Fruit fly (Drosophila melanogaster) whole organism, prepupa: ENCODE results near the gene Sema5c.
A peak's percentile ranks its signal among the peaks of the same experiment; 100 is the strongest.

ENCODE experiments used
- Blimp-1 ChIP-seq: fragments of 200-800 bp; sonication (Bioruptor generic); optimal IDR thresholded peaks from 3 replicates; lab custom pipeline; 2017; ENCODE audit warnings: missing biosample characterization, missing genetic modification characterization, mild to moderate bottlenecking, moderate library complexity, missing genetic modification reagents
- CG10631 ChIP-seq: fragments of 200-800 bp; sonication (Bioruptor generic); optimal IDR thresholded peaks from 2 replicates; lab custom pipeline; 2016; ENCODE audit warnings: missing biosample characterization, missing genetic modification characterization
- CG10669 ChIP-seq: fragments of 200-800 bp; sonication (Bioruptor generic); optimal IDR thresholded peaks from 3 replicates; lab custom pipeline; 2018; ENCODE audit warnings: missing biosample characterization, mild to moderate bottlenecking, missing genetic modification characterization, moderate library complexity
- CG11902 ChIP-seq: fragments of 200-800 bp; sonication (Bioruptor generic); optimal IDR thresholded peaks from 3 replicates; lab custom pipeline; 2016; ENCODE audit warnings: missing biosample characterization, missing genetic modification characterization
- CG15336 ChIP-seq: fragments of 200-800 bp; sonication (Bioruptor generic); IDR thresholded peaks from 2 replicates; pipeline ENCODE4 v1.3.6; 2022; ENCODE audit warnings: missing biosample characterization, missing genetic modification characterization
- CG1621 ChIP-seq: fragments of 200-800 bp; sonication (Bioruptor generic); optimal IDR thresholded peaks from 3 replicates; lab custom pipeline; 2018; ENCODE audit warnings: missing biosample characterization, mild to moderate bottlenecking, missing genetic modification characterization
- CG16779 ChIP-seq: fragments of 200-800 bp; sonication (Bioruptor generic); optimal IDR thresholded peaks from 3 replicates; lab custom pipeline; 2017; ENCODE audit warnings: missing biosample characterization, mild to moderate bottlenecking, missing genetic modification characterization
- CG31627 ChIP-seq: fragments of 200-800 bp; sonication (Bioruptor generic); optimal IDR thresholded peaks from 3 replicates; lab custom pipeline; 2016; ENCODE audit warnings: missing biosample characterization, missing genetic modification characterization
- CG34406 ChIP-seq: fragments of 200-800 bp; sonication (Bioruptor generic); optimal IDR thresholded peaks from 3 replicates; lab custom pipeline; 2016; ENCODE audit warnings: missing biosample characterization, missing genetic modification characterization
- CG3919 ChIP-seq: fragments of 200-800 bp; sonication (Bioruptor generic); optimal IDR thresholded peaks from 3 replicates; lab custom pipeline; 2016; ENCODE audit warnings: missing biosample characterization, missing genetic modification characterization
- CG6163 ChIP-seq: fragments of 200-800 bp; sonication (Bioruptor generic); IDR thresholded peaks from 3 replicates; pipeline ENCODE4 v1.3.6; 2022; ENCODE audit warnings: missing biosample characterization, missing genetic modification characterization
- CG6276 ChIP-seq: fragments of 200-800 bp; sonication (Bioruptor generic); optimal IDR thresholded peaks from 2 replicates; lab custom pipeline; 2017; ENCODE audit warnings: missing biosample characterization, mild to moderate bottlenecking, missing genetic modification characterization
- CG6808 ChIP-seq: fragments of 200-800 bp; sonication (Bioruptor generic); optimal IDR thresholded peaks from 3 replicates; lab custom pipeline; 2017; ENCODE audit warnings: missing biosample characterization, missing genetic modification characterization, mild to moderate bottlenecking, moderate library complexity, missing genetic modification reagents
- CG6854 ChIP-seq: fragments of 200-800 bp; sonication (Bioruptor generic); optimal IDR thresholded peaks from 2 replicates; lab custom pipeline; 2017; ENCODE audit warnings: missing biosample characterization, mild to moderate bottlenecking, missing genetic modification characterization
- CG7368 ChIP-seq: fragments of 200-800 bp; sonication (Bioruptor generic); optimal IDR thresholded peaks from 3 replicates; lab custom pipeline; 2016; ENCODE audit warnings: missing biosample characterization, missing genetic modification characterization
- CG8319 ChIP-seq: fragments of 200-800 bp; sonication (Bioruptor generic); optimal IDR thresholded peaks from 3 replicates; lab custom pipeline; 2016; ENCODE audit warnings: missing biosample characterization, missing genetic modification characterization
- CG9139 ChIP-seq: fragments of 200-800 bp; sonication (Bioruptor generic); optimal IDR thresholded peaks from 3 replicates; lab custom pipeline; 2017; ENCODE audit warnings: missing biosample characterization, mild to moderate bottlenecking, missing genetic modification characterization
- Eip75B ChIP-seq: fragments of 200-800 bp; sonication (Bioruptor generic); optimal IDR thresholded peaks from 3 replicates; lab custom pipeline; 2016; ENCODE audit warnings: missing biosample characterization, missing genetic modification characterization
- Eip78C ChIP-seq: fragments of 200-800 bp; sonication (Bioruptor generic); peaks from one replicate; lab custom pipeline; 2016; ENCODE audit warnings: missing biosample characterization, missing genetic modification characterization
- Ets21C ChIP-seq: fragments of 200-800 bp; sonication (Bioruptor generic); optimal IDR thresholded peaks from 3 replicates; lab custom pipeline; 2016; ENCODE audit warnings: missing biosample characterization, missing genetic modification characterization
- Ets96B ChIP-seq: fragments of 200-800 bp; optimal IDR thresholded peaks from 2 replicates; lab custom pipeline; 2019; ENCODE audit warnings: missing biosample characterization, mild to moderate bottlenecking, missing genetic modification characterization, moderate library complexity
- Gug ChIP-seq: fragments of 200-800 bp; sonication (Bioruptor generic); IDR thresholded peaks from 2 replicates; pipeline ENCODE4 v1.3.6; 2022; ENCODE audit warnings: missing biosample characterization, missing genetic modification characterization
- Hr39 ChIP-seq: fragments of 200-800 bp; sonication (Bioruptor generic); optimal IDR thresholded peaks from 2 replicates; lab custom pipeline; 2016; ENCODE audit warnings: missing biosample characterization, missing genetic modification characterization
- Hr4 ChIP-seq: fragments of 200-800 bp; sonication (Bioruptor generic); optimal IDR thresholded peaks from 3 replicates; lab custom pipeline; 2016; ENCODE audit warnings: missing biosample characterization, missing genetic modification characterization
- Met ChIP-seq: fragments of 200-800 bp; sonication (Bioruptor generic); optimal IDR thresholded peaks from 3 replicates; lab custom pipeline; 2016; ENCODE audit warnings: missing biosample characterization, missing genetic modification characterization
- Smox ChIP-seq: fragments of 200-800 bp; sonication (Bioruptor generic); optimal IDR thresholded peaks from 3 replicates; lab custom pipeline; 2016; ENCODE audit warnings: missing biosample characterization, missing genetic modification characterization
- Sox15 ChIP-seq: fragments of 200-800 bp; sonication (Bioruptor generic); optimal IDR thresholded peaks from 3 replicates; lab custom pipeline; 2016; ENCODE audit warnings: missing biosample characterization, missing genetic modification characterization
- achi ChIP-seq: fragments of 200-800 bp; sonication (Bioruptor generic); optimal IDR thresholded peaks from 3 replicates; lab custom pipeline; 2016; ENCODE audit warnings: missing biosample characterization, missing genetic modification characterization
- acj6 ChIP-seq: fragments of 200-800 bp; sonication (Bioruptor generic); optimal IDR thresholded peaks from 3 replicates; lab custom pipeline; 2016; ENCODE audit warnings: missing biosample characterization, missing genetic modification characterization
- dsx ChIP-seq: fragments of 200-800 bp; optimal IDR thresholded peaks from 3 replicates; lab custom pipeline; 2019; ENCODE audit warnings: missing biosample characterization, mild to moderate bottlenecking, missing genetic modification characterization, moderate library complexity; ENCODE audit not compliant: poor library complexity, severe bottlenecking
- fd59A ChIP-seq: fragments of 200-800 bp; sonication (Bioruptor generic); optimal IDR thresholded peaks from 2 replicates; lab custom pipeline; 2017; ENCODE audit warnings: missing biosample characterization, mild to moderate bottlenecking, missing genetic modification characterization, missing genetic modification reagents
- fd85E ChIP-seq: fragments of 200-800 bp; sonication (Bioruptor generic); optimal IDR thresholded peaks from 3 replicates; lab custom pipeline; 2016; ENCODE audit warnings: missing biosample characterization, missing genetic modification characterization
- fkh ChIP-seq: fragments of 200-800 bp; sonication (Bioruptor generic); optimal IDR thresholded peaks from 3 replicates; lab custom pipeline; 2017; ENCODE audit warnings: missing biosample characterization, mild to moderate bottlenecking, missing genetic modification characterization, moderate library complexity
- lz ChIP-seq: fragments of 200-800 bp; sonication (Bioruptor generic); optimal IDR thresholded peaks from 3 replicates; lab custom pipeline; 2016; ENCODE audit warnings: missing biosample characterization, missing genetic modification characterization
- net ChIP-seq: fragments of 200-800 bp; sonication (Bioruptor generic); optimal IDR thresholded peaks from 3 replicates; lab custom pipeline; 2016; ENCODE audit warnings: missing biosample characterization, missing genetic modification characterization
- salr ChIP-seq, 2 experiments: fragments of 200-800 bp; sonication (Bioruptor generic); optimal IDR thresholded peaks; 3 replicates each; lab custom pipeline; 2016 to 2018; ENCODE audit warnings: missing biosample characterization in 2 of 2, missing genetic modification characterization in 2 of 2, mild to moderate bottlenecking in 1 of 2
- svp ChIP-seq: fragments of 200-800 bp; sonication (Bioruptor generic); peaks from one replicate; lab custom pipeline; 2016; ENCODE audit warnings: missing biosample characterization, missing genetic modification characterization
- vri ChIP-seq: fragments of 200-800 bp; sonication (Bioruptor generic); optimal IDR thresholded peaks from 3 replicates; lab custom pipeline; 2016; ENCODE audit warnings: missing biosample characterization, mild to moderate bottlenecking, missing genetic modification characterization

Gene Sema5c

dm6 chr3L:12090184-12090897, 8.7 kb upstream of the Sema5c start (continued):
- peak in 1 of 2 experiments; percentile 18 for TF ChIP-seq salr (GFP tag; optimal IDR thresholded peaks at IDR 0.05; lab: Kevin White, UChicago)
- TF ChIP-seq CG9139: no peak
- peak; percentile 1 for TF ChIP-seq fd59A (GFP tag; lab: Kevin White, UChicago)
- no peak for TF ChIP-seq CG15336 (GFP tag; lab: Robert Waterston, UW)
- peak; percentile 44 for TF ChIP-seq CG6276 (GFP tag; lab: Kevin White, UChicago)
- TF ChIP-seq achi (GFP tag; lab: Kevin White, UChicago): peak; percentile 56
- peak; percentile 44 for TF ChIP-seq acj6 (GFP tag; lab: Kevin White, UChicago)
- TF ChIP-seq fd85E (GFP tag; lab: Kevin White, UChicago): no peak
- TF ChIP-seq CG6808: peak; percentile 32
- no peak for TF ChIP-seq Gug (GFP tag; lab: Robert Waterston, UW)
- TF ChIP-seq vri (GFP tag; lab: Kevin White, UChicago): peak; percentile 29
- TF ChIP-seq CG3919: peak; percentile 55
- peak; percentile 74 for TF ChIP-seq svp (GFP tag; lab: Kevin White, UChicago)
- TF ChIP-seq CG34406: peak; percentile 58
- TF ChIP-seq CG31627 (GFP tag; lab: Kevin White, UChicago): peak; percentile 53
- peak; percentile 40 for TF ChIP-seq CG6854 (GFP tag; lab: Kevin White, UChicago)
- peak; percentile 61; the same call in 2 of the 3 replicates for TF ChIP-seq CG6163
- peak; percentile 79 for TF ChIP-seq Met (GFP tag; lab: Kevin White, UChicago)
- TF ChIP-seq CG10669 (GFP tag; lab: Kevin White, UChicago): no peak
- peak; percentile 58 for TF ChIP-seq Smox (GFP tag; lab: Kevin White, UChicago)
- TF ChIP-seq CG7368: no peak
- TF ChIP-seq lz: peak; percentile 39
- TF ChIP-seq Blimp-1: peak; percentile 40
- no peak for TF ChIP-seq CG11902 (GFP tag; lab: Kevin White, UChicago)
- TF ChIP-seq Ets96B (tag; lab: Kevin White, UChicago): peak; percentile 5
- peak; percentile 18 for TF ChIP-seq Eip75B (GFP tag; lab: Kevin White, UChicago)

DNA sequence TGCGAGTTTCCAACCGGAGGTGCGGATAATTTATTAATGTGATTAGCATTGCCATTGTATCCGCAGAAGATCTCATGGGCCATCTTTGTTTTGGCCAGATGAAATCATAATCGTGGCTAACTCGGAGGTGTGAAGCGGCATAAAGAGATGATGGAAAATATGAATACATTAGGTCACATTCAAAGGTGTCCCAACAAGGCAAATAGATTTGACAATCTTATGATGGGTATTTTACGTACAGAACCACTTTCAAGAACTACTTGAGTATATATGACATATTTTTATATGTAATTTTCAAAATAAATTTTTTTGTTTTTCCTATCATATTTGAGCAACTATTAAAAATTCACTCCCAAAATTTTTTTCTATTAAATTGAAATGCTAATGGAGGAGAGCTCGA, 6.7 kb upstream of the Sema5c start, which contains the start of gene CG17154:
CG17154 (plus strand) TSS at position 301 of the 400 bp plus-strand sequence.
- TF ChIP-seq CG9139: no peak
- TF ChIP-seq Eip78C (GFP tag; lab: Kevin White, UChicago): peak; percentile 14

dm6 chr3L:12085691-12086078, 4.1 kb upstream of the Sema5c start:
- TF ChIP-seq fd59A (GFP tag; lab: Kevin White, UChicago): no peak
- no peak for TF ChIP-seq Blimp-1
- TF ChIP-seq Sox15 (GFP tag; lab: Kevin White, UChicago): no peak
- TF ChIP-seq svp (GFP tag; lab: Kevin White, UChicago): no peak
- TF ChIP-seq Ets21C (GFP tag; lab: Kevin White, UChicago): no peak
- no peak for TF ChIP-seq fkh
- no peak for TF ChIP-seq vri (GFP tag; lab: Kevin White, UChicago)
- no peak for TF ChIP-seq dsx (GFP tag; lab: Kevin White, UChicago)
- no peak for TF ChIP-seq net
- no peak for TF ChIP-seq CG6808
- no peak for TF ChIP-seq CG16779 (tag; lab: Kevin White, UChicago)
- no peak for TF ChIP-seq CG8319 (GFP tag; lab: Kevin White, UChicago)
- TF ChIP-seq CG3919: no peak
- no peak for TF ChIP-seq CG6276 (GFP tag; lab: Kevin White, UChicago)
- TF ChIP-seq Hr4 (GFP tag; lab: Kevin White, UChicago): no peak
- TF ChIP-seq CG1621: no peak
- no peak for TF ChIP-seq CG10631 (GFP tag; lab: Kevin White, UChicago)
- no peak for TF ChIP-seq Hr39 (GFP tag; lab: Kevin White, UChicago)
- no peak for TF ChIP-seq CG6854 (GFP tag; lab: Kevin White, UChicago)
